Worm (Caenorhabditis elegans) whole organism, L1 larva: ENCODE results near the gene del-8.

ENCODE experiments used
- efl-1 ChIP-seq, 4 experiments: fragments of 150-350 bp; optimal IDR thresholded peaks in 3 of 4; peaks in 1 of 4; 1 replicate in 1 of 4; 2 replicates in 3 of 4; lab custom pipeline; 2014; ENCODE audit warnings: missing biosample characterization in 2 of 4, missing genetic modification characterization in 2 of 4, missing genetic modification reagents in 2 of 4
- elt-3 ChIP-seq, 6 experiments: fragments of 150-350 bp in 1 of 6; sonication (generic microtip); optimal IDR thresholded peaks; 2 replicates each; lab custom pipeline; 2017 to 2018; ENCODE audit warnings: missing biosample characterization in 6 of 6, missing genetic modification characterization in 6 of 6, inconsistent platforms in 1 of 6
- nhr-90 ChIP-seq: sonication (generic microtip); optimal IDR thresholded peaks from 2 replicates; lab custom pipeline; 2016; ENCODE audit warnings: mild to moderate bottlenecking, missing genetic modification characterization, missing compliant biosample characterization; ENCODE audit not compliant: poor library complexity
- rnt-1 ChIP-seq: sonication (generic microtip); optimal IDR thresholded peaks from 2 replicates; lab custom pipeline; 2016; ENCODE audit warnings: mild to moderate bottlenecking, missing genetic modification characterization, moderate library complexity, missing compliant biosample characterization

DNA sequence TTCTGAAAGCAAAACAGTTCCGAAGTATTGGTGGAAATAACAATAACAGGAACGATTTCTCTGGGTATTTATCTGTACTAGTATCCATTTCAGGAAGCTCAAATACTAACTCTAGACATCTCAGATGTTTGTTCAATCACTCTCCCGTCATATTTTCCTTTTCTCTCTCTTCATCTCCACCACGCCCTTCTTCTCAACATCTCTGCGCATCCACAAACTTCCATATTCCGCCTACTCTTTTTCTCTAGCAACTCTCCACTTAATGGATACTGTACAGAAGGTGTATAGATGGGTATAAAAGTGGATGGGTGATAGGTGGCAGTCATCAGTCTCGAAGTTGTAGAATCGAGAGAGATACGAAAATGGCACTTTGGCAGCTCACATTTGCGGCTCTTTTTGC, 4.9 kb upstream of the del-8 start, which contains the start of gene gpx-5:
- TF ChIP-seq nhr-90 (tag; lab: Kevin White, UChicago) (no peak), efl-1 (optimal IDR thresholded peaks at IDR 0.05; lab: Kevin White, UChicago) (peak in 1 of 2 experiments; percentile 30), efl-1 (GFP tag; optimal IDR thresholded peaks at IDR 0.05 in 1 of 2; lab: Kevin White, UChicago) (no peak), rnt-1 (no peak), elt-3 (tag; optimal IDR thresholded peaks at IDR 0.05; lab: Kevin White, UChicago) (peak in 2 of 6 experiments; percentile 16 to 40)
